6 worm cellular contexts compared by ENCODE assay signal in genomic region chrV:8335620-8336019, ce11.
TF ChIP-seq lines count a peak whose summit lies in the region.

No protein-coding gene starts in this region.

TF ChIP-seq in whole organism, L1 larva, 84 proteins besides CTCF, POLR2A, EP300 and RAD21 (continues in another document):
- TF ChIP-seq egl-13 (tag; optimal IDR thresholded peaks at IDR 0.05; lab: Kevin White, UChicago) (no peak), ztf-11 (tag; optimal IDR thresholded peaks at IDR 0.05; lab: Kevin White, UChicago) (no peak), mdl-1 (tag; optimal IDR thresholded peaks at IDR 0.05; lab: Kevin White, UChicago) (no peak), elt-3 (tag; optimal IDR thresholded peaks at IDR 0.05; lab: Kevin White, UChicago) (no peak), lin-14 (GFP tag; optimal IDR thresholded peaks at IDR 0.05; lab: Kevin White, UChicago) (peak; percentile 50), nhr-77 (tag; optimal IDR thresholded peaks at IDR 0.05; lab: Kevin White, UChicago) (no peak), dsc-1 (tag; optimal IDR thresholded peaks at IDR 0.05; lab: Kevin White, UChicago) (no peak), snpc-4 (tag; optimal IDR thresholded peaks at IDR 0.05; lab: Kevin White, UChicago) (peak; percentile 26), hpl-2 (GFP tag; optimal IDR thresholded peaks at IDR 0.05; lab: Kevin White, UChicago) (no peak), unc-30 (tag; optimal IDR thresholded peaks at IDR 0.05; lab: Kevin White, UChicago) (no peak), aly-2 (tag; optimal IDR thresholded peaks at IDR 0.05; lab: Kevin White, UChicago) (no peak), unc-130 (tag; optimal IDR thresholded peaks at IDR 0.05; lab: Kevin White, UChicago) (peak; percentile 41), tlp-1 (tag; optimal IDR thresholded peaks at IDR 0.05; lab: Kevin White, UChicago) (no peak), alr-1 (tag; optimal IDR thresholded peaks at IDR 0.05; lab: Kevin White, UChicago; ENCODE audit: borderline replicate concordance) (no peak), nhr-237 (tag; optimal IDR thresholded peaks at IDR 0.05; lab: Kevin White, UChicago) (no peak), fkh-10 (GFP tag; optimal IDR thresholded peaks at IDR 0.05; lab: Kevin White, UChicago) (no peak)

TF ChIP-seq in whole organism, L2 larva, 48 proteins besides CTCF, POLR2A, EP300 and RAD21:
- TF ChIP-seq sma-9 (GFP tag; optimal IDR thresholded peaks at IDR 0.05; lab: Kevin White, UChicago) = peak; percentile 23
- no peak for TF ChIP-seq sma-9 (tag; optimal IDR thresholded peaks at IDR 0.05; lab: Kevin White, UChicago)
- no peak for TF ChIP-seq egl-27 (tag; optimal IDR thresholded peaks at IDR 0.05; lab: Kevin White, UChicago)
- peak; percentile 31 for TF ChIP-seq C34F6.9 (tag; optimal IDR thresholded peaks at IDR 0.05; lab: Kevin White, UChicago)
- TF ChIP-seq nhr-129 (tag; optimal IDR thresholded peaks at IDR 0.05; lab: Kevin White, UChicago) = peak; percentile 20
- peak; percentile 31 for TF ChIP-seq blmp-1 (tag; optimal IDR thresholded peaks at IDR 0.05; lab: Kevin White, UChicago; ENCODE audit: insufficient read depth)
- no peak for TF ChIP-seq snpc-4 (tag; optimal IDR thresholded peaks at IDR 0.05; lab: Kevin White, UChicago)
TF ChIP-seq in whole organism, L2 larva: peak in this region for 4.

TF ChIP-seq in whole organism, L4 larva, 104 proteins besides CTCF, POLR2A, EP300 and RAD21:
- TF ChIP-seq unc-62 (GFP tag; optimal IDR thresholded peaks at IDR 0.05 in 1 of 2; lab: Kevin White, UChicago) (peak in 1 of 2 experiments; percentile 45), unc-62 (tag; optimal IDR thresholded peaks at IDR 0.05; lab: Kevin White, UChicago) (no peak), nhr-11 (tag; optimal IDR thresholded peaks at IDR 0.05; lab: Kevin White, UChicago) (no peak), hlh-30 (tag; optimal IDR thresholded peaks at IDR 0.05; lab: Kevin White, UChicago; ENCODE audit: insufficient read depth) (peak; percentile 32)
TF ChIP-seq in whole organism, L4 larva: peak in this region for 2.

TF ChIP-seq in whole organism, late embryonic, 69 proteins besides CTCF, POLR2A, EP300 and RAD21:
- TF ChIP-seq hlh-13 (GFP tag; optimal IDR thresholded peaks at IDR 0.05; lab: Kevin White, UChicago) = no peak
- TF ChIP-seq unc-55 (GFP tag; optimal IDR thresholded peaks at IDR 0.05; lab: Kevin White, UChicago) = peak; percentile 66

TF ChIP-seq in whole organism, mixed stage, embryonic, 35 proteins besides CTCF, POLR2A, EP300 and RAD21:
- TF ChIP-seq nhr-28 (tag; optimal IDR thresholded peaks at IDR 0.05; lab: Kevin White, UChicago) (no peak), tbx-8 (GFP tag; optimal IDR thresholded peaks at IDR 0.05; lab: Kevin White, UChicago) (no peak), lin-13 (tag; optimal IDR thresholded peaks at IDR 0.05; lab: Kevin White, UChicago) (no peak), drap-1 (GFP tag; optimal IDR thresholded peaks at IDR 0.05; lab: Kevin White, UChicago) (no peak), unc-120 (tag; optimal IDR thresholded peaks at IDR 0.05; lab: Kevin White, UChicago; ENCODE audit: poor library complexity, severe bottlenecking) (no peak), hlh-1 (tag; optimal IDR thresholded peaks at IDR 0.05; lab: Kevin White, UChicago) (peak; percentile 82), ces-1 (GFP tag; optimal IDR thresholded peaks at IDR 0.05; lab: Kevin White, UChicago) (no peak), cnd-1 (tag; optimal IDR thresholded peaks at IDR 0.05; lab: Kevin White, UChicago) (no peak), elt-3 (tag; optimal IDR thresholded peaks at IDR 0.05; lab: Kevin White, UChicago) (no peak), nhr-237 (tag; optimal IDR thresholded peaks at IDR 0.05; lab: Kevin White, UChicago) (no peak), mab-5 (tag; optimal IDR thresholded peaks at IDR 0.05; lab: Kevin White, UChicago) (no peak), ceh-83 (GFP tag; optimal IDR thresholded peaks at IDR 0.05; lab: Kevin White, UChicago) (no peak), unc-62 (GFP tag; optimal IDR thresholded peaks at IDR 0.05; lab: Kevin White, UChicago) (peak; percentile 83)

TF ChIP-seq in whole organism, young adult, 124 proteins besides CTCF, POLR2A, EP300 and RAD21:
- no peak for TF ChIP-seq D2030.7 (GFP tag; IDR thresholded peaks at IDR 0.05; lab: Robert Waterston, UW)
- TF ChIP-seq cebp-1 (GFP tag; IDR thresholded peaks at IDR 0.05; lab: Robert Waterston, UW) = peak; percentile 51; the same call in 1 of the 2 replicates
- peak; percentile 78 for TF ChIP-seq cebp-1 (tag; optimal IDR thresholded peaks at IDR 0.05; lab: Kevin White, UChicago)
TF ChIP-seq in whole organism, young adult: peak in this region for 1.
